Fruit fly (Drosophila melanogaster) whole organism, embryonic: Measurements from ENCODE around the gene woc.

Source experiments
- B-H2 ChIP-seq: fragments of 200-800 bp; sonication (Bioruptor generic); optimal IDR thresholded peaks from 2 replicates; lab custom pipeline; 2018; ENCODE audit warnings: missing biosample characterization, mild to moderate bottlenecking, missing genetic modification characterization
- C15 ChIP-seq: fragments of 200-800 bp; sonication (Bioruptor generic); IDR thresholded peaks from 3 replicates; pipeline ENCODE4 v1.3.6; 2022; ENCODE audit warnings: missing biosample characterization, missing genetic modification characterization
- CG10654 ChIP-seq: fragments of 200-800 bp; sonication (Bioruptor generic); optimal IDR thresholded peaks from 2 replicates; lab custom pipeline; 2016; ENCODE audit warnings: missing biosample characterization, missing genetic modification characterization
- CG11247 ChIP-seq: fragments of 200-800 bp; sonication (Bioruptor generic); IDR thresholded peaks from 2 replicates; pipeline ENCODE4 v1.3.6; 2022; ENCODE audit warnings: missing biosample characterization, missing genetic modification characterization
- CG13424 ChIP-seq: fragments of 200-800 bp; sonication (Bioruptor generic); optimal IDR thresholded peaks from 2 replicates; lab custom pipeline; 2019; ENCODE audit warnings: missing biosample characterization, mild to moderate bottlenecking, missing genetic modification characterization, moderate library complexity
- CG13775 ChIP-seq: fragments of 200-800 bp; sonication (Bioruptor generic); optimal IDR thresholded peaks from 3 replicates; lab custom pipeline; 2017; ENCODE audit warnings: missing biosample characterization, mild to moderate bottlenecking, missing genetic modification characterization
- CG16815 ChIP-seq: fragments of 200-800 bp; sonication (Bioruptor generic); optimal IDR thresholded peaks from 3 replicates; lab custom pipeline; 2017; ENCODE audit warnings: missing biosample characterization, mild to moderate bottlenecking, missing genetic modification characterization
- CG17361 ChIP-seq: fragments of 200-800 bp; sonication (Bioruptor generic); IDR thresholded peaks from 3 replicates; pipeline ENCODE4 v1.3.6; 2022; ENCODE audit warnings: missing biosample characterization, missing genetic modification characterization
- CG18599 ChIP-seq: fragments of 200-800 bp; sonication (Bioruptor generic); optimal IDR thresholded peaks from 3 replicates; lab custom pipeline; 2017; ENCODE audit warnings: missing biosample characterization, missing genetic modification characterization, mild to moderate bottlenecking, moderate library complexity, missing genetic modification reagents
- CG18764 ChIP-seq: fragments of 200-800 bp; sonication (Bioruptor generic); optimal IDR thresholded peaks from 3 replicates; lab custom pipeline; 2016; ENCODE audit warnings: missing biosample characterization, missing genetic modification characterization
- CG2199 ChIP-seq: fragments of 200-800 bp; sonication (Bioruptor generic); IDR thresholded peaks from 3 replicates; pipeline ENCODE4 v1.3.6; 2022; ENCODE audit warnings: missing biosample characterization, missing genetic modification characterization
- CG2678 ChIP-seq: fragments of 200-800 bp; sonication (Bioruptor generic); optimal IDR thresholded peaks from 3 replicates; lab custom pipeline; 2019; ENCODE audit warnings: missing biosample characterization, mild to moderate bottlenecking, missing genetic modification characterization, moderate library complexity
- CG3407 ChIP-seq: fragments of 200-800 bp; sonication (Bioruptor generic); optimal IDR thresholded peaks from 2 replicates; lab custom pipeline; 2018; ENCODE audit warnings: missing biosample characterization, mild to moderate bottlenecking, missing genetic modification characterization
- CG34224 ChIP-seq: fragments of 200-800 bp; sonication (Bioruptor generic); IDR thresholded peaks from 3 replicates; pipeline ENCODE4 v1.3.6; 2022; ENCODE audit warnings: missing biosample characterization, missing genetic modification characterization; ENCODE audit not compliant: partially characterized antibody
- CG42726 ChIP-seq: fragments of 200-800 bp; sonication (Bioruptor generic); IDR thresholded peaks from 2 replicates; pipeline ENCODE4 v1.3.6; 2022; ENCODE audit warnings: missing biosample characterization, missing genetic modification characterization; ENCODE audit not compliant: partially characterized antibody
- CG5245 ChIP-seq: fragments of 200-800 bp; sonication (Bioruptor generic); optimal IDR thresholded peaks from 3 replicates; lab custom pipeline; 2016; ENCODE audit warnings: missing biosample characterization, missing genetic modification characterization
- CG6272 ChIP-seq: fragments of 200-800 bp; sonication (Bioruptor generic); IDR thresholded peaks from 2 replicates; pipeline ENCODE4 v1.3.6; 2022; ENCODE audit warnings: missing biosample characterization, missing genetic modification characterization
- CG6689 ChIP-seq: fragments of 200-800 bp; sonication (Bioruptor generic); IDR thresholded peaks from 2 replicates; pipeline ENCODE4 v1.3.6; 2022; ENCODE audit warnings: missing biosample characterization, missing genetic modification characterization
- CG6765 ChIP-seq: fragments of 200-800 bp; sonication (Bioruptor generic); optimal IDR thresholded peaks from 3 replicates; lab custom pipeline; 2017; ENCODE audit warnings: missing biosample characterization, mild to moderate bottlenecking, missing genetic modification characterization
- CG6854 ChIP-seq: fragments of 200-800 bp; sonication (Bioruptor generic); optimal IDR thresholded peaks from 3 replicates; lab custom pipeline; 2017; ENCODE audit warnings: missing biosample characterization, mild to moderate bottlenecking, missing genetic modification characterization
- CG7963 ChIP-seq: fragments of 200-800 bp; sonication (Bioruptor generic); IDR thresholded peaks from 3 replicates; pipeline ENCODE4 v1.3.6; 2022; ENCODE audit warnings: missing biosample characterization, missing genetic modification characterization; ENCODE audit not compliant: partially characterized antibody
- CG8765 ChIP-seq: fragments of 200-800 bp; sonication (Bioruptor generic); IDR thresholded peaks from 2 replicates; pipeline ENCODE4 v1.3.6; 2022; ENCODE audit warnings: missing biosample characterization, missing genetic modification characterization
- CHES-1-like ChIP-seq: fragments of 200-800 bp; sonication (Bioruptor generic); optimal IDR thresholded peaks from 2 replicates; lab custom pipeline; 2016; ENCODE audit warnings: missing biosample characterization, missing genetic modification characterization
- CoRest ChIP-seq: fragments of 200-800 bp; sonication (Bioruptor generic); optimal IDR thresholded peaks from 3 replicates; lab custom pipeline; 2018; ENCODE audit warnings: missing biosample characterization, mild to moderate bottlenecking, missing genetic modification characterization, moderate library complexity
- Doc2 ChIP-seq: fragments of 200-800 bp; sonication (Bioruptor generic); IDR thresholded peaks from 2 replicates; pipeline ENCODE4 v1.3.6; 2022; ENCODE audit warnings: missing biosample characterization, missing genetic modification characterization
- Dref ChIP-seq: fragments of 200-800 bp; sonication (Bioruptor generic); IDR thresholded peaks from 2 replicates; pipeline ENCODE4 v1.3.6; 2022; ENCODE audit warnings: missing biosample characterization, missing genetic modification characterization
- Ets65A ChIP-seq: fragments of 200-800 bp; sonication (Bioruptor generic); peaks from one replicate; lab custom pipeline; 2016; ENCODE audit warnings: missing biosample characterization, missing genetic modification characterization
- HLH3B ChIP-seq: fragments of 200-800 bp; sonication (Bioruptor generic); IDR thresholded peaks from 2 replicates; pipeline ENCODE4 v1.3.6; 2022; ENCODE audit warnings: missing biosample characterization, missing genetic modification characterization
- Hr3 ChIP-seq: fragments of 200-800 bp; sonication (Bioruptor generic); optimal IDR thresholded peaks from 3 replicates; lab custom pipeline; 2016; ENCODE audit warnings: missing biosample characterization, missing genetic modification characterization
- Lhr ChIP-seq: fragments of 200-800 bp; sonication (Bioruptor generic); optimal IDR thresholded peaks from 3 replicates; lab custom pipeline; 2017; ENCODE audit warnings: mild to moderate bottlenecking, missing biosample characterization, missing genetic modification reagents, missing genetic modification characterization
- Myb ChIP-seq: fragments of 200-800 bp; sonication (Bioruptor generic); optimal IDR thresholded peaks from 2 replicates; lab custom pipeline; 2016; ENCODE audit warnings: missing biosample characterization, missing genetic modification characterization
- Nf-YC ChIP-seq: fragments of 200-800 bp; optimal IDR thresholded peaks from 3 replicates; lab custom pipeline; 2019; ENCODE audit warnings: missing biosample characterization, mild to moderate bottlenecking, missing genetic modification characterization, moderate library complexity
- NfI ChIP-seq: fragments of 200-800 bp; sonication (Bioruptor generic); optimal IDR thresholded peaks from 3 replicates; lab custom pipeline; 2018; ENCODE audit warnings: missing biosample characterization, mild to moderate bottlenecking, missing genetic modification characterization, moderate library complexity
- Optix ChIP-seq: fragments of 200-800 bp; sonication (Bioruptor generic); IDR thresholded peaks from 3 replicates; pipeline ENCODE4 v1.3.6; 2022; ENCODE audit warnings: missing biosample characterization, missing genetic modification characterization
- Rx ChIP-seq: fragments of 200-800 bp; sonication (Bioruptor generic); IDR thresholded peaks from 2 replicates; pipeline ENCODE4 v1.3.6; 2022; ENCODE audit warnings: missing biosample characterization, missing genetic modification characterization
- Trl ChIP-seq, 3 experiments: fragments of >200 bp in 2 of 3; fragments of 200-800 bp in 1 of 3; sonication (Bioruptor generic) in 1 of 3; optimal IDR thresholded peaks; 2 replicates in 1 of 3; 3 replicates in 2 of 3; lab custom pipeline; 2016 to 2017; ENCODE audit warnings: missing biosample characterization in 1 of 3, missing genetic modification characterization in 1 of 3
- Xrp1 ChIP-seq: fragments of 200-800 bp; sonication (Bioruptor generic); IDR thresholded peaks from 2 replicates; pipeline ENCODE4 v1.3.6; 2022; ENCODE audit warnings: missing biosample characterization, missing genetic modification characterization
- ash1 ChIP-seq: fragments of 200-800 bp; sonication (Bioruptor generic); optimal IDR thresholded peaks from 2 replicates; lab custom pipeline; 2018; ENCODE audit warnings: missing biosample characterization, mild to moderate bottlenecking, missing genetic modification characterization
- cg ChIP-seq: fragments of 200-800 bp; sonication (Bioruptor generic); optimal IDR thresholded peaks from 3 replicates; lab custom pipeline; 2019; ENCODE audit warnings: missing biosample characterization, mild to moderate bottlenecking, missing genetic modification characterization, moderate library complexity
- chn ChIP-seq: fragments of 200-800 bp; sonication (Bioruptor generic); optimal IDR thresholded peaks from 2 replicates; lab custom pipeline; 2016; ENCODE audit warnings: missing biosample characterization, missing genetic modification characterization
- gfzf ChIP-seq: fragments of 200-800 bp; sonication (Bioruptor generic); optimal IDR thresholded peaks from 2 replicates; lab custom pipeline; 2016; ENCODE audit warnings: missing biosample characterization, mild to moderate bottlenecking, missing genetic modification characterization, moderate library complexity
- h ChIP-seq: fragments of >200 bp; optimal IDR thresholded peaks from 2 replicates; lab custom pipeline; 2017
- hb ChIP-seq: fragments of 200-800 bp; sonication (Bioruptor generic); IDR thresholded peaks from 3 replicates; pipeline ENCODE4 v1.3.6; 2022; ENCODE audit warnings: missing biosample characterization, missing genetic modification characterization; ENCODE audit not compliant: partially characterized antibody
- hbn ChIP-seq: fragments of 200-800 bp; sonication (Bioruptor generic); IDR thresholded peaks from 2 replicates; pipeline ENCODE4 v1.3.6; 2022; ENCODE audit warnings: missing biosample characterization, missing genetic modification characterization; ENCODE audit not compliant: partially characterized antibody
- lilli ChIP-seq: fragments of 200-800 bp; sonication (Bioruptor generic); optimal IDR thresholded peaks from 3 replicates; lab custom pipeline; 2016; ENCODE audit warnings: missing biosample characterization, missing genetic modification characterization
- nerfin-2 ChIP-seq: fragments of 200-800 bp; sonication (Bioruptor generic); IDR thresholded peaks from 2 replicates; pipeline ENCODE4 v1.3.6; 2022; ENCODE audit warnings: missing biosample characterization, missing genetic modification characterization; ENCODE audit not compliant: partially characterized antibody
- phol ChIP-seq: fragments of 200-800 bp; sonication (Bioruptor generic); optimal IDR thresholded peaks from 3 replicates; lab custom pipeline; 2018; ENCODE audit warnings: missing biosample characterization, mild to moderate bottlenecking, missing genetic modification characterization, moderate library complexity
- seq ChIP-seq: fragments of 200-800 bp; sonication (Bioruptor generic); IDR thresholded peaks from 2 replicates; pipeline ENCODE4 v1.3.6; 2022; ENCODE audit warnings: missing biosample characterization, missing genetic modification characterization
- tll ChIP-seq, 2 experiments: fragments of 200-800 bp in 1 of 2; fragments of >200 bp in 1 of 2; sonication (Bioruptor generic) in 1 of 2; optimal IDR thresholded peaks; 2 replicates each; lab custom pipeline; 2017 to 2019; ENCODE audit warnings: missing biosample characterization in 2 of 2, missing genetic modification characterization in 2 of 2, mild to moderate bottlenecking in 1 of 2, moderate library complexity in 1 of 2
- twi ChIP-seq: fragments of 200-800 bp; optimal IDR thresholded peaks from 2 replicates; lab custom pipeline; 2019; ENCODE audit warnings: missing biosample characterization, mild to moderate bottlenecking, missing genetic modification characterization, moderate library complexity

The woc gene

dm6 chr3R:27217465-27218059 lies 46.3 kb downstream of the woc start (continued):
- TF ChIP-seq NfI = no peak
- no peak for TF ChIP-seq CG11247 (GFP tag; lab: Robert Waterston, UW)
- TF ChIP-seq CG8765 (GFP tag; lab: Robert Waterston, UW) = no peak
- no peak for TF ChIP-seq CG10654 (GFP tag; lab: Kevin White, UChicago)
- TF ChIP-seq CG6689 (GFP tag; lab: Robert Waterston, UW) = 0 out of 2 replicates have a peak, but pooled peaks have one; percentile 7
- TF ChIP-seq Nf-YC = no peak
- no peak for TF ChIP-seq twi (tag; lab: Kevin White, UChicago)
- 0 out of 3 replicates have a peak, but pooled peaks have one; percentile 30 for TF ChIP-seq CG17361 (GFP tag; lab: Robert Waterston, UW)
- no peak for TF ChIP-seq Trl (optimal IDR thresholded peaks at IDR 0.05; lab: Kevin White, UChicago)
- no peak for TF ChIP-seq Trl (GFP tag; optimal IDR thresholded peaks at IDR 0.05; lab: Kevin White, UChicago)
- no peak for TF ChIP-seq lilli (GFP tag; lab: Kevin White, UChicago)
- TF ChIP-seq gfzf (GFP tag; lab: Kevin White, UChicago) = no peak
- TF ChIP-seq ash1 (GFP tag; lab: Kevin White, UChicago) = no peak
- no peak for TF ChIP-seq CHES-1-like (GFP tag; lab: Kevin White, UChicago)
- TF ChIP-seq Hr3 (GFP tag; lab: Kevin White, UChicago) = no peak
- no peak for TF ChIP-seq CG42726 (GFP tag; lab: Robert Waterston, UW)
- TF ChIP-seq Myb (GFP tag; lab: Kevin White, UChicago) = no peak
- no peak for TF ChIP-seq CG3407
- no peak for TF ChIP-seq CG2199 (GFP tag; lab: Robert Waterston, UW)
- TF ChIP-seq cg (GFP tag; lab: Kevin White, UChicago) = no peak
- no peak for TF ChIP-seq CG7963 (GFP tag; lab: Robert Waterston, UW)
- no peak for TF ChIP-seq CG6765 (GFP tag; lab: Kevin White, UChicago)
- TF ChIP-seq Optix = no peak
- peak; percentile 17 for TF ChIP-seq CG2678 (tag; lab: Kevin White, UChicago)
- TF ChIP-seq C15 (GFP tag; lab: Robert Waterston, UW) = no peak
- TF ChIP-seq h (lab: Kevin White, UChicago) = no peak
- TF ChIP-seq phol = peak; percentile 26
- no peak for TF ChIP-seq hbn (GFP tag; lab: Robert Waterston, UW)
- TF ChIP-seq CG18764 = no peak
- no peak for TF ChIP-seq Dref
- no peak for TF ChIP-seq B-H2 (GFP tag; lab: Kevin White, UChicago)
- TF ChIP-seq CoRest (tag; lab: Kevin White, UChicago) = no peak
- TF ChIP-seq hb (GFP tag; lab: Robert Waterston, UW) = no peak
- TF ChIP-seq Xrp1 (GFP tag; lab: Robert Waterston, UW) = peak; percentile 18; the same call in 1 of the 2 replicates
- no peak for TF ChIP-seq Rx
- TF ChIP-seq Doc2 (GFP tag; lab: Robert Waterston, UW) = no peak
- TF ChIP-seq CG13775 (GFP tag; lab: Kevin White, UChicago) = no peak
- no peak for TF ChIP-seq HLH3B (GFP tag; lab: Robert Waterston, UW)
- TF ChIP-seq chn (GFP tag; lab: Kevin White, UChicago) = no peak
- TF ChIP-seq CG34224 (GFP tag; lab: Robert Waterston, UW) = no peak
- TF ChIP-seq Lhr = no peak
- no peak for TF ChIP-seq tll (GFP tag; optimal IDR thresholded peaks at IDR 0.05; lab: Kevin White, UChicago)
- TF ChIP-seq nerfin-2 (GFP tag; lab: Robert Waterston, UW) = no peak
- TF ChIP-seq CG6272 (GFP tag; lab: Robert Waterston, UW) = no peak
- no peak for TF ChIP-seq CG6854 (GFP tag; lab: Kevin White, UChicago)
- TF ChIP-seq Ets65A (GFP tag; lab: Kevin White, UChicago) = no peak
- TF ChIP-seq CG13424 (tag; lab: Kevin White, UChicago) = no peak
- TF ChIP-seq CG18599 = no peak
- TF ChIP-seq CG5245 (GFP tag; lab: Kevin White, UChicago) = no peak
- TF ChIP-seq CG16815 (GFP tag; lab: Kevin White, UChicago) = no peak
- no peak for TF ChIP-seq seq (GFP tag; lab: Robert Waterston, UW)
